Worm (Caenorhabditis elegans): ENCODE data around the gene top-2.
A peak's percentile ranks its signal among the peaks of the same experiment; 100 is the strongest.

- peak; percentile 65 for TF ChIP-seq hlh-11 (tag; optimal IDR thresholded peaks at IDR 0.05)
- no peak for TF ChIP-seq nhr-237 (tag; optimal IDR thresholded peaks at IDR 0.05)
- TF ChIP-seq tra-1 (GFP tag; IDR thresholded peaks at IDR 0.05), result peak; percentile 75; the same call in 1 of the 2 replicates
- no peak for TF ChIP-seq nhr-10 (tag; optimal IDR thresholded peaks at IDR 0.05)
- TF ChIP-seq set-16 (GFP tag; IDR thresholded peaks at IDR 0.05), result no peak
- TF ChIP-seq ZK546.5 (tag; optimal IDR thresholded peaks at IDR 0.05), result no peak
- TF ChIP-seq nhr-11 (tag; optimal IDR thresholded peaks at IDR 0.05), result no peak
- no peak for TF ChIP-seq nhr-102 (tag; optimal IDR thresholded peaks at IDR 0.05)
- TF ChIP-seq lin-13 (GFP tag; optimal IDR thresholded peaks at IDR 0.05), result no peak
- TF ChIP-seq unc-62 (GFP tag; optimal IDR thresholded peaks at IDR 0.05 in 1 of 2), result no peak
- no peak for TF ChIP-seq unc-62 (tag; optimal IDR thresholded peaks at IDR 0.05)
- TF ChIP-seq lin-38 (GFP tag; IDR thresholded peaks at IDR 0.05), result no peak
- no peak for TF ChIP-seq zfp-2 (tag; optimal IDR thresholded peaks at IDR 0.05)
- no peak for TF ChIP-seq pha-4 (GFP tag; IDR thresholded peaks at IDR 0.05)
- no peak for TF ChIP-seq pha-4 (tag; optimal IDR thresholded peaks at IDR 0.05)
- TF ChIP-seq nhr-25 (tag; optimal IDR thresholded peaks at IDR 0.05; ENCODE audit: borderline replicate concordance, insufficient read depth), result peak; percentile 45
Observed at ce11 chrII:11838353-11838752, 36.6 kb upstream of the top-2 start.

All from whole organism, L4 larva.